Worm (Caenorhabditis elegans) whole organism, midembryonic: ENCODE data around the gene lido-12.

ENCODE experiments used
- T22C8.4 ChIP-seq: fragments of 200-800 bp; sonication (Bioruptor generic); IDR thresholded peaks from 2 replicates; pipeline ENCODE4 v1.3.6; 2022; ENCODE audit warnings: missing genetic modification characterization, missing compliant biosample characterization
- cog-1 ChIP-seq: sonication (generic microtip); optimal IDR thresholded peaks from 2 replicates; lab custom pipeline; 2016; ENCODE audit warnings: missing genetic modification characterization, missing compliant biosample characterization
- flt-1 ChIP-seq: fragments of 200-800 bp; sonication (Bioruptor generic); IDR thresholded peaks from 2 replicates; pipeline ENCODE4 v1.3.6; 2022; ENCODE audit warnings: missing genetic modification characterization, missing compliant biosample characterization
- med-1 ChIP-seq: sonication (generic microtip); optimal IDR thresholded peaks from 2 replicates; lab custom pipeline; 2017; ENCODE audit warnings: missing genetic modification characterization, mild to moderate bottlenecking, missing compliant biosample characterization, antibody characterized with exemption, missing genetic modification reagents; ENCODE audit not compliant: insufficient read depth
- ztf-23 ChIP-seq: fragments of 200-800 bp; sonication (Bioruptor generic); IDR thresholded peaks from 2 replicates; pipeline ENCODE4 v1.3.6; 2022; ENCODE audit warnings: missing genetic modification reagents, missing genetic modification characterization, missing compliant biosample characterization

ce11 chrII:2967064-2967463 is 38.5 kb upstream of the lido-12 start:
- TF ChIP-seq T22C8.4 (GFP tag; lab: Robert Waterston, UW) (no peak), cog-1 (tag; lab: Kevin White, UChicago) (no peak), med-1 (GFP tag; lab: Kevin White, UChicago) (no peak), ztf-23 (GFP tag; lab: Robert Waterston, UW) (no peak), flt-1 (no peak)
